Worm (Caenorhabditis elegans) whole organism, late embryonic: ENCODE results near the gene nhr-232.

Experiments used
- C08G9.2 ChIP-seq: sonication (generic microtip); optimal IDR thresholded peaks from 2 replicates; lab custom pipeline; 2016; ENCODE audit warnings: mild to moderate bottlenecking, missing genetic modification characterization, moderate library complexity, missing compliant biosample characterization
- F13H6.1 ChIP-seq: sonication (generic microtip); optimal IDR thresholded peaks from 2 replicates; lab custom pipeline; 2016; ENCODE audit warnings: missing genetic modification characterization, missing compliant biosample characterization
- K02D7.2 ChIP-seq: sonication (generic microtip); optimal IDR thresholded peaks from 2 replicates; lab custom pipeline; 2017; ENCODE audit warnings: mild to moderate bottlenecking, missing genetic modification characterization, missing compliant biosample characterization
- K09A11.1 ChIP-seq: sonication (generic microtip); optimal IDR thresholded peaks from 2 replicates; lab custom pipeline; 2017; ENCODE audit warnings: antibody characterized with exemption, mild to moderate bottlenecking, missing genetic modification characterization, missing compliant biosample characterization; ENCODE audit not compliant: insufficient read depth
- ceh-18 ChIP-seq: sonication (generic microtip); optimal IDR thresholded peaks from 2 replicates; lab custom pipeline; 2016; ENCODE audit warnings: missing genetic modification characterization, missing compliant biosample characterization
- ceh-24 ChIP-seq: sonication (generic microtip); optimal IDR thresholded peaks from 2 replicates; lab custom pipeline; 2016; ENCODE audit warnings: mild to moderate bottlenecking, missing genetic modification characterization, missing compliant biosample characterization
- ceh-31 ChIP-seq: sonication (generic microtip); optimal IDR thresholded peaks from 2 replicates; lab custom pipeline; 2016; ENCODE audit warnings: missing genetic modification characterization, missing compliant biosample characterization
- ceh-48 ChIP-seq: sonication (generic microtip); optimal IDR thresholded peaks from 2 replicates; lab custom pipeline; 2016; ENCODE audit warnings: missing genetic modification characterization, inconsistent platforms, missing compliant biosample characterization
- ceh-6 ChIP-seq: fragments of 200-800 bp; sonication (Bioruptor generic); optimal IDR thresholded peaks from 2 replicates; lab custom pipeline; 2018; ENCODE audit warnings: mild to moderate bottlenecking, missing genetic modification characterization, missing compliant biosample characterization
- ceh-9 ChIP-seq: sonication (generic microtip); optimal IDR thresholded peaks from 2 replicates; lab custom pipeline; 2016; ENCODE audit warnings: mild to moderate bottlenecking, missing genetic modification characterization, inconsistent platforms, missing compliant biosample characterization
- dmd-4 ChIP-seq: sonication (generic microtip); optimal IDR thresholded peaks from 2 replicates; lab custom pipeline; 2016; ENCODE audit warnings: borderline replicate concordance, missing genetic modification characterization, missing compliant biosample characterization
- elt-2 ChIP-seq: sonication (generic microtip); optimal IDR thresholded peaks from 2 replicates; lab custom pipeline; 2016; ENCODE audit warnings: missing genetic modification reagents, missing genetic modification characterization, missing compliant biosample characterization
- fkh-10 ChIP-seq: fragments of 150-350 bp; optimal IDR thresholded peaks from 2 replicates; lab custom pipeline; 2014; ENCODE audit warnings: missing biosample characterization, missing genetic modification reagents, missing genetic modification characterization
- lin-11 ChIP-seq: fragments of 200-800 bp; sonication (Bioruptor generic); optimal IDR thresholded peaks from 2 replicates; lab custom pipeline; 2018; ENCODE audit warnings: mild to moderate bottlenecking, missing genetic modification characterization, missing compliant biosample characterization
- madf-2 ChIP-seq: sonication (generic microtip); optimal IDR thresholded peaks from 2 replicates; lab custom pipeline; 2017; ENCODE audit warnings: missing genetic modification characterization, missing compliant biosample characterization
- mec-3 ChIP-seq: sonication (generic microtip); optimal IDR thresholded peaks from 2 replicates; lab custom pipeline; 2016; ENCODE audit warnings: borderline replicate concordance, missing genetic modification characterization, missing compliant biosample characterization
- nfya-1 ChIP-seq: sonication (generic microtip); optimal IDR thresholded peaks from 2 replicates; lab custom pipeline; 2017; ENCODE audit warnings: missing genetic modification characterization, mild to moderate bottlenecking, missing compliant biosample characterization, antibody characterized with exemption, moderate library complexity
- nhr-232 ChIP-seq: sonication (generic microtip); optimal IDR thresholded peaks from 2 replicates; lab custom pipeline; 2016; ENCODE audit warnings: missing genetic modification characterization, missing compliant biosample characterization
- odd-2 ChIP-seq: sonication (generic microtip); optimal IDR thresholded peaks from 2 replicates; lab custom pipeline; 2017; ENCODE audit warnings: antibody characterized with exemption, mild to moderate bottlenecking, missing genetic modification characterization, missing compliant biosample characterization
- pag-3 ChIP-seq: sonication (generic microtip); optimal IDR thresholded peaks from 2 replicates; lab custom pipeline; 2016; ENCODE audit warnings: missing compliant biosample characterization, missing genetic modification characterization, borderline replicate concordance
- pha-2 ChIP-seq: sonication (generic microtip); optimal IDR thresholded peaks from 2 replicates; lab custom pipeline; 2017; ENCODE audit warnings: mild to moderate bottlenecking, missing genetic modification characterization, missing compliant biosample characterization
- pros-1 ChIP-seq: fragments of 150-350 bp; optimal IDR thresholded peaks from 2 replicates; lab custom pipeline; 2014; ENCODE audit warnings: missing biosample characterization, missing genetic modification reagents, missing genetic modification characterization
- sox-2 ChIP-seq: fragments of 200-800 bp; sonication (Bioruptor generic); IDR thresholded peaks from 2 replicates; pipeline ENCODE4 v1.3.6; 2022; ENCODE audit warnings: missing genetic modification reagents, missing genetic modification characterization, missing compliant biosample characterization
- tbx-2 ChIP-seq: sonication (generic microtip); optimal IDR thresholded peaks from 2 replicates; lab custom pipeline; 2016; ENCODE audit warnings: missing genetic modification characterization, missing compliant biosample characterization
- ttx-3 ChIP-seq: sonication (generic microtip); optimal IDR thresholded peaks from 2 replicates; lab custom pipeline; 2016; ENCODE audit warnings: missing genetic modification reagents, missing genetic modification characterization, missing compliant biosample characterization
- unc-42 ChIP-seq: sonication (generic microtip); optimal IDR thresholded peaks from 2 replicates; lab custom pipeline; 2016; ENCODE audit warnings: missing genotype, missing genetic modification characterization, missing compliant biosample characterization
- ztf-16 ChIP-seq: sonication (generic microtip); optimal IDR thresholded peaks from 2 replicates; lab custom pipeline; 2017; ENCODE audit warnings: missing genetic modification characterization, missing compliant biosample characterization

The nhr-232 gene

DNA sequence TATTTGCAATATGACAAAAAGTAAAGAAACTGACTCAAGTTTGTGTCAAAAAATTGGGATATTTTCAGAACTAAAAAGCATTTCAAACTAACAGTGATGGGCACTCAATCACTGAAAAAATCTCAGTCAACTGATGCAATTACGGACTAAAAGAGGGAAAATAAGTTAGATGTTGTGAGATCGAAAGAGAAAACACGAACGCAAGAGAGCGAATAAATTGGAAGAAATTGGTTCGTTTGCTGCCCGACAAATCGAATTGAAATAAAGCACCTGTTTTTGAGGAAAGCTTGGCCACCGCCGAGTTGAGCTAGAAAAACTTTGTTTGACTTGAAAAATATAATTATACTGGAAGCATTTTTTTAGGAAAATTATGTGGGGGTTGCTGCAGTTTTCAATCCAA is 10.1 kb downstream of the nhr-232 start:
- no peak for TF ChIP-seq C08G9.2 (tag; lab: Kevin White, UChicago)
- TF ChIP-seq unc-42 (tag; lab: Kevin White, UChicago), result peak; percentile 73
- TF ChIP-seq, all 69 proteins: peak for 1

DNA sequence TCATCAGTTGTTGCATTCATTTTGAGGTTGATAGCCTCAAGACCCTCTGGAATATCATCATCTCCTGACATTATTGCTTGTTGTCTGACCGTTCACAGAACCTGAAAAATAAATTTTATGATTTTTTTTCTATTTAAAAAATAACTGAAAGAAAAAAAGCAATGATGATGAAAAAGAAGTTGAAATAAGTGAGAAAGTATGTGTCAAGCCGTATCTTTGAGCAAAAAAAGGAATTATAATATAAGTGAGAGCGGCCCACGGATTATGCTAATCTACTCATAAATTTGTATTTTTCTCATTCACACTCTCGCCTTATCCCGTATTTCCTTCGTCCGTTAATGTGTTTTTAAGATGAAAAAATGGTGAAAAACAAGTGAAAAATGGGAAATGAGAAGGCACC is 14.2 kb downstream of the nhr-232 start, which contains the start of gene ric-4:
Gene ric-4 (minus strand): TSS at position 101 of the 400 bp plus-strand sequence.
- no peak for TF ChIP-seq ceh-24 (tag; lab: Kevin White, UChicago)
- TF ChIP-seq madf-2 (tag; lab: Kevin White, UChicago), result no peak
- no peak for TF ChIP-seq ceh-6 (GFP tag; lab: Kevin White, UChicago)
- TF ChIP-seq elt-2 (tag; lab: Kevin White, UChicago), result no peak

- peak; percentile 89 for TF ChIP-seq ceh-48
- no peak for TF ChIP-seq dmd-4 (tag; lab: Kevin White, UChicago)
- peak; percentile 26 for TF ChIP-seq nfya-1
- TF ChIP-seq pros-1 (tag; lab: Kevin White, UChicago), result peak; percentile 15
- TF ChIP-seq ceh-31 (tag; lab: Kevin White, UChicago), result peak; percentile 1
- TF ChIP-seq unc-42 (tag; lab: Kevin White, UChicago), result peak; percentile 31
- TF ChIP-seq, all 69 proteins: peak for 5
These were observed 17.9 kb downstream of the nhr-232 start for ce11 chrV:10273837-10274236.

ce11 chrV:10275619-10276018 is 19.6 kb downstream of the nhr-232 start, which contains the start of gene Y22F5A.11:
Gene Y22F5A.11, minus strand, starts transcription at chrV:10275646.
- TF ChIP-seq unc-42 (tag; lab: Kevin White, UChicago), result peak; percentile 0
- no peak for TF ChIP-seq ztf-16
- TF ChIP-seq tbx-2, result no peak

DNA sequence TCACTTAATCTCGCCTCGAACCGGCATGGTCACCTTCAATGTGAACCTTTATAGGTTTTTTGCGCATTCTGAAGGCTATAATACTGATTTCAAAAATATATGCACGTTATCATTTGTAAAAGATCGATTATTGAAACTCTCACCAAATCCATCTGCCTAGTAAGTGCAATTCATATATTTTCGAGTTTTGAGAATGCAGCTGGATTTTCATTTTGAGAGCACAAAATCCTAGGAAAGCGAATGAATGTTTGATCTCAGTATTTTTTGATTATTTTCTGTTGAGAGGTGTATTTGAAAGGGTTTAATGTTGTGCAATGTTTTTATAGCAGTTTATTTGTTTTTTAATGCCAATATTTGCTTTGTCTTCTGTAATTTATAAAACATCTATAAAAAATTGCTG is 20.1 kb downstream of the nhr-232 start:
- TF ChIP-seq ceh-9 (tag; lab: Kevin White, UChicago) (no peak), F13H6.1 (no peak), lin-11 (no peak), ceh-18 (tag; lab: Kevin White, UChicago) (no peak), K02D7.2 (tag; lab: Kevin White, UChicago) (no peak), nhr-232 (tag; lab: Kevin White, UChicago) (no peak), ttx-3 (tag; lab: Kevin White, UChicago) (no peak), fkh-10 (no peak), sox-2 (GFP tag; lab: Robert Waterston, UW) (no peak), K09A11.1 (tag; lab: Kevin White, UChicago) (no peak), odd-2 (tag; lab: Kevin White, UChicago) (no peak), elt-2 (tag; lab: Kevin White, UChicago) (no peak), pha-2 (tag; lab: Kevin White, UChicago) (no peak)

DNA sequence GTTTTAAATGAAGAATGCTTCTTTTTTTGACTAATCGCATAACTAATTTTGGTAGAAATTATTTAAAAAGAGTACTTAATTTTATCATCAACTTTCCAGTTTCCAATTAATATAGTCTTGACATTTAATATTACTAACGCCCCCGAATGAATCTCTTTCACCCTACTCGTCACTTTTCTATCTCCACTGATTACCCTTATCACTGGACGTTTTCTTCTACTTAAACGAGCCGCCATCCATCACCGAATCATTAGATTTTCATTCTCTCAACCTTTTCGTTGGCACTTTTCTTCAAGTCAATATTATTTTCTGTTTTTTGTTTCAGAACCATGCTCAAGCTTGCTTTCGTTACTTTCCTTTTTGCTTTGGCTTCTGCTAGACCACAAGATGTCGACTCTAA is 21.6 kb downstream of the nhr-232 start, which contains the start of gene lys-1:
Gene lys-1 (plus strand): TSS at position 326 of the 400 bp plus-strand sequence.
- TF ChIP-seq elt-2 (tag; lab: Kevin White, UChicago), result peak; percentile 20
- TF ChIP-seq pag-3 (tag; lab: Kevin White, UChicago), result no peak
- no peak for TF ChIP-seq ceh-6 (GFP tag; lab: Kevin White, UChicago)
- no peak for TF ChIP-seq fkh-10
- no peak for TF ChIP-seq pros-1 (tag; lab: Kevin White, UChicago)
- no peak for TF ChIP-seq ztf-16

ce11 chrV:10280112-10280511 is 24.1 kb downstream of the nhr-232 start:
- TF ChIP-seq mec-3, result no peak
- peak; percentile 15 for TF ChIP-seq elt-2 (tag; lab: Kevin White, UChicago)
